Worm (Caenorhabditis elegans) whole organism, L4 larva: ENCODE measurements around the gene ctl-3.

Experiments
- F44E2.7 ChIP-seq: fragments of 200-800 bp; sonication (Bioruptor generic); IDR thresholded peaks from 2 replicates; pipeline ENCODE4 v2.1.2; 2022; ENCODE audit warnings: missing genetic modification characterization, missing compliant biosample characterization
- ceh-20 ChIP-seq: fragments of 200-800 bp; sonication (Bioruptor generic); IDR thresholded peaks from 2 replicates; pipeline ENCODE4 v1.3.6; 2022; ENCODE audit warnings: missing genetic modification reagents, missing genetic modification characterization, missing compliant biosample characterization
- fos-1 ChIP-seq: fragments of 150-350 bp; optimal IDR thresholded peaks from 2 replicates; lab custom pipeline; 2014; ENCODE audit warnings: missing biosample characterization, missing genetic modification characterization
- nhr-77 ChIP-seq: fragments of 150-350 bp; optimal IDR thresholded peaks from 2 replicates; lab custom pipeline; 2014; ENCODE audit warnings: missing biosample characterization, missing genetic modification characterization
- sdz-12 ChIP-seq: fragments of 200-800 bp; sonication (Bioruptor generic); optimal IDR thresholded peaks from 2 replicates; lab custom pipeline; 2018; ENCODE audit warnings: mild to moderate bottlenecking, missing genetic modification characterization, missing compliant biosample characterization
- unc-62 ChIP-seq, 3 experiments: fragments of 150-350 bp in 1 of 3; sonication (generic microtip); optimal IDR thresholded peaks in 2 of 3; peaks in 1 of 3; 1 replicate in 1 of 3; 2 replicates in 2 of 3; lab custom pipeline; 2014 to 2017; ENCODE audit warnings: missing biosample characterization in 3 of 3, missing genetic modification characterization in 3 of 3, missing genetic modification reagents in 3 of 3, missing genotype in 1 of 3

ce11 chrII:14269142-14269593 lies 41.4 kb downstream of the ctl-3 start, which contains the start of gene Y54G11A.1:
- TF ChIP-seq ceh-20 (GFP tag; lab: Robert Waterston, UW) (no peak), sdz-12 (GFP tag; lab: Kevin White, UChicago) (no peak), unc-62 (GFP tag; optimal IDR thresholded peaks at IDR 0.05 in 1 of 2; lab: Kevin White, UChicago) (no peak), unc-62 (tag; optimal IDR thresholded peaks at IDR 0.05; lab: Kevin White, UChicago) (no peak), fos-1 (tag; lab: Kevin White, UChicago) (no peak), nhr-77 (tag; lab: Kevin White, UChicago) (no peak), F44E2.7 (GFP tag; lab: Robert Waterston, UW) (no peak)
